Worm (Caenorhabditis elegans) whole organism, L4/young adult: ENCODE results near the gene ncx-7.

ENCODE experiments used
- W03F9.2 ChIP-seq: fragments of 150-350 bp; optimal IDR thresholded peaks from 2 replicates; lab custom pipeline; 2014; ENCODE audit warnings: missing biosample characterization, missing genetic modification characterization
- dao-5 ChIP-seq: sonication (generic microtip); optimal IDR thresholded peaks from 2 replicates; lab custom pipeline; 2016; ENCODE audit warnings: missing genotype, missing genetic modification characterization, moderate library complexity, missing compliant biosample characterization
- him-1 ChIP-seq: sonication (generic microtip); optimal IDR thresholded peaks from 2 replicates; lab custom pipeline; 2016; ENCODE audit warnings: missing genotype, missing genetic modification reagents, missing genetic modification characterization, missing compliant biosample characterization

Gene ncx-7

ce11 chrIII:9746665-9747064 lies 26.6 kb upstream of the ncx-7 start:
- no peak for TF ChIP-seq dao-5 (tag; lab: Kevin White, UChicago)
- TF ChIP-seq him-1 (tag; lab: Kevin White, UChicago) = no peak
- no peak for TF ChIP-seq W03F9.2

ce11 chrIII:9745333-9745897 lies 25.3 kb upstream of the ncx-7 start:
- TF ChIP-seq dao-5 (tag; lab: Kevin White, UChicago) (no peak), him-1 (tag; lab: Kevin White, UChicago) (no peak), W03F9.2 (no peak)

DNA sequence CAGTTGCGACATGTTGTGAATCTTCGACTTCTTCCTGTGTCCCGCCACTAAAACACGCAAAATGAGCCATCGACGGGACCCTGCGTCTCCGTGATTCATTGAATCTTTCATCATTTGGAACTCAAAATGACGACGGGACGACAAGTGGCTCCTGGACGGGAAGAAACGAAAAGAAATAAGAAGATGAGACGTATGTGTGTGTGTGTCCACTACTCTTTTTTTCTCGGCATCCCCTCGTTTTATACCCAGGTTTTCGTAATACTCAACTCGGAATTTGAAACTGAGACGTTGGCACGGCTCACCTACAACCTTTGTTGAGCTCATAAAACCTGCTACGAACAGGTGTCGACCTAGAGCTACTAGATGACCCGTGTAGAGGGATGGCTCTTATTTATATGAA lies 24.4 kb upstream of the ncx-7 start:
- TF ChIP-seq W03F9.2 = no peak
- TF ChIP-seq him-1 (tag; lab: Kevin White, UChicago) = no peak
- no peak for TF ChIP-seq dao-5 (tag; lab: Kevin White, UChicago)

DNA sequence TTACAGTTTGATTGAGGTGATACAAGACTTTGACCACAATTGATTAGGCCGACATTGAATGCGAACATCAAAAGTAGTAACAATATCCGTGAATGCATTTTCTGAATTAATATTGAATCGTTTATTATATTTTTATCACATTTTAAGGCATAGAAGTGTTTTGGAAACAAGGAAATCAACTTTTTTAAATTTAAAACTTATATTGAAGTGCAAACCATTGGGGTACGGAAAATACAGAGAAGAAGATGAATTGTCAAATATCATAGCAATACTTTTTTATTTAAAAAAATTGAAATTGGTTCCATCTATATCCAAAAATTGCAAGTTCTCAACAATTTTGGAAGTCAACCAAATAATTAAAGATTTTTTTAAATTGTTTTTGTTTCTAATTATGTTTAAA lies 23.1 kb upstream of the ncx-7 start, which contains the start of gene T05G5.1:
Gene T05G5.1, minus strand, starts transcription at position 101 of the 400 bp plus-strand sequence.
- TF ChIP-seq him-1 (tag; lab: Kevin White, UChicago) (no peak), W03F9.2 (no peak), dao-5 (tag; lab: Kevin White, UChicago) (no peak)

- TF ChIP-seq dao-5 (tag; lab: Kevin White, UChicago) (no peak), him-1 (tag; lab: Kevin White, UChicago) (no peak), W03F9.2 (no peak)
Measured at ce11 chrIII:9741985-9742384, 21.9 kb upstream of the ncx-7 start.

DNA sequence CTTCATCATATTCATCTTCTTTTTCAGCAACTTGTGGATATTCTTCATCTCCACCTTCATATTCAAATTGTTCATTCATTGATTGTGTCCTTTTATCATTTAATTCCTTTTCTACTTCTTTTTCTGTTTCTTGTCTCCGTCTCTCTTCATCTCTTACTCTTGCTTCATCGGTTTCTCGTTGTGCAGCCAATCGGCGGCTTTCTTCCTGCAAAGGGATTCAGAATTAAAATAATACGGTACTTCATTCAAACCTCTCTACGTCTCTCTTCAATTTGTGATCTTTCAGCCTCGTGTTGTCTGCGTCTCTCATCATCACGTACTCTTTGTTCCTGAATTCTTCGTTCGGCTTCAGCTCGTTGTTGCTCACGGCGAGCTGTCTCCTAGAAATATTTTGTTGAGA lies 20.6 kb upstream of the ncx-7 start:
- TF ChIP-seq him-1 (tag; lab: Kevin White, UChicago) = no peak
- no peak for TF ChIP-seq dao-5 (tag; lab: Kevin White, UChicago)
- no peak for TF ChIP-seq W03F9.2

DNA sequence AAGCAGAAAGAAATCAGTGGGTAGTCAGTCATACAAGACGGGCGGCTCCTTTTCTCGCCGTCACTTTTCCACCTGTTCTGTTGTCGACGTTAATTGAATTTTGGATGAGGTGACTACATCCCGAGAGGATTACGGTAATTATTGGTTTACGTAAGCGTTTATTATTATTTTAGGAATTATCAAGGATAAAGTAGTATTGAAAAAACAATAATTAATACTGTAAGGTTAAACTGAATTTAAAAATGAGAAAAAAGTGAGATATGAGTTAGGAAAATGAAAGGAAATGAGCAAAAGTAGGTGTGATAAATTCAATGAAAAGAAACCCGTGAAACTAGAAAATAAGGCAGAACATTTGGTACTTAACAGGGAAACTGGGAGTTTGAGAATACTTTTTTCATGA lies 18.9 kb upstream of the ncx-7 start, which contains the start of gene hlh-4:
Gene hlh-4, minus strand, starts transcription at position 101 of the 400 bp plus-strand sequence.
- TF ChIP-seq W03F9.2 = no peak
- no peak for TF ChIP-seq dao-5 (tag; lab: Kevin White, UChicago)
- no peak for TF ChIP-seq him-1 (tag; lab: Kevin White, UChicago)

ce11 chrIII:9735857-9736256 lies 15.8 kb upstream of the ncx-7 start, which contains the start of gene dao-6:
Gene dao-6 (minus strand): TSS chrIII:9736201.
- TF ChIP-seq him-1 (tag; lab: Kevin White, UChicago) (no peak), dao-5 (tag; lab: Kevin White, UChicago) (no peak), W03F9.2 (no peak)

- no peak for TF ChIP-seq him-1 (tag; lab: Kevin White, UChicago)
- no peak for TF ChIP-seq dao-5 (tag; lab: Kevin White, UChicago)
Measured at ce11 chrIII:9734030-9734429, 13.9 kb upstream of the ncx-7 start.

DNA sequence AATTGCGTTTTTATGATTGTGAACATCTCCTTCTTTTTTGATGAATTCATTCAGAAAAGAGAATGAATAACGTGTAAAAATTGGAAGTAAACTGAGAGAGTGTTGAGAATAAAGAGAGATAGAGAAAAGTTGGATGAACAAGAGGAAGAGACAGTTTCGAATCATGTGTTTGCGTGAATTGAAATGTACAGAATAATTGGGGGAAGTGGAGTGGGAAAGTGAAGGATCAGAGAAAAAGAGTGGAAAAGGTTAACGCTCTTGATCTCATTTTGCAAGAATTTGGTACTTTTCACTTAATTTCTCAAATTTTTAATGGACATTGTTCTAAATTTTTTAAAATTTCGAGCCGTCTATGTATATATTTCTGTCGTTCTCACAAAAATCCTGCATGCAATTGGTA lies 13.2 kb upstream of the ncx-7 start:
- TF ChIP-seq dao-5 (tag; lab: Kevin White, UChicago) (no peak), W03F9.2 (no peak), him-1 (tag; lab: Kevin White, UChicago) (no peak)

DNA sequence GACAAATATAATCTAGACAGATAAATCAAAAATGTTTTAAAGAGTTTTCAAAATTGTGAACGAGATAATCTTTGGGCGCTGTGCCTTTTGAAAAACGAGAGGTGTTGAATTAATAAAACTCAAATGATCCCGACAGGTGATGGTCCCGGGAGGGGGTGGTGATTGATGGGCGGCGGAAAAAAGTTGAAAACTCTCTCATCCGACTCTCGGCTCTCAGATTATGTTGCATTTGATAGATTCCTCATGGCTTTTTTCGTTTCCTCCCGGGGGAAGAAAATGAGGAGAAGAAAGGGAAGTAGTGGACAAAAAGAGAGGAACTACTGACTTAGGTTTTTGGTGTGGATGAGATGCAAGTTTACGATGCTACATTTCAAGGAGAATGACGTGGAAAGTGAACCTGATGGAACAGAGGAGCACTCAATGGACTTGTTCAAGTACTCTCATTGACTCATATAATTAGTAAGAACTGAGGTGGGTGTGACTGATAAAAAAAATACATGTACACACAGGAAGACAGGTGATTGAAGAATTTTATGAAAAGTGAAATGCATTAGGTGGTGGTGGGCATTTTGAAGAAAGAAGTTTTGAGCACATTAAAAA lies 11.3 kb upstream of the ncx-7 start:
- no peak for TF ChIP-seq him-1 (tag; lab: Kevin White, UChicago)
- TF ChIP-seq dao-5 (tag; lab: Kevin White, UChicago) = no peak
- TF ChIP-seq W03F9.2 = no peak

- TF ChIP-seq dao-5 (tag; lab: Kevin White, UChicago) = no peak
- no peak for TF ChIP-seq him-1 (tag; lab: Kevin White, UChicago)
- TF ChIP-seq W03F9.2 = no peak
Measured at ce11 chrIII:9730407-9730806, 10.3 kb upstream of the ncx-7 start.

DNA sequence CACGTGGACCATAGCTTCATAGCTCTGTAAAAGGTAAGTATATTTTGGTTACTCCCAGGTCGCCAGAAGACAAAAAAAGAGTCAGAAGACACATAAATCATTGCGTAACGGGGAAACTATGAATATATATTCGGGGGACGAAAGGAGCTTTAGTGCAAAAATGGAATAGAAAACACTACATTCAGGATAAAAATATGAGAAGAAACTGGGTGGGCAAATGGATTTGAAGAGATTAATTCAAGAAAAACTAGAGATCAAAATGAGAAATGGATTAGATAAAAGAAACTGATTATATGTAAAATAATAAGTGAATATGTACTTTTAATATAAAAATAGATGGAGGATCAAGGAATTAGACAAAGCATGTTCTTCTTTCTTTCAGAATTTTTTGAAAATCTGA lies 7.3 kb upstream of the ncx-7 start, which contains the start of gene C07A9.12:
Gene C07A9.12, minus strand, starts transcription at position 101 of the 400 bp plus-strand sequence.
- no peak for TF ChIP-seq dao-5 (tag; lab: Kevin White, UChicago)
- TF ChIP-seq him-1 (tag; lab: Kevin White, UChicago) = no peak
- TF ChIP-seq W03F9.2 = no peak

DNA sequence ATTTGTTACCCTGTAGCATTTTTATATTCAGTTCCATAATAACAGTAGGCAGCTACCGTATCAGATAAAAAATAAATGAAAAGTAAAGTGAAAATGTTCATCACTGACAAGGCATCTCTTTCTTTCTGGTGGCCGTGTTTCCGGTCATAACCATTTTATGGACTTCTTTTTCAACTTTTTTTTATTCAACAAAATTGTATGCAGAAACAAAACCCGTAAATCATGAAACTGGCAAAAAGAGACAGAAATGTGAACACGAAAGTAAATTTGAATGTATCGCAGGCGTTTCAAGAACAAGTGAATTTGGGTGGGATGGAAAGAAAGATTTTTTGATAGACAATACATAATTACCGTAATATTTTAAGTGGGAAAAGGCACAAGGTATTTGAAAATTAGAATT lies 5.0 kb upstream of the ncx-7 start, which contains the start of gene clec-162:
Gene clec-162, minus strand, starts transcription at position 101 of the 400 bp plus-strand sequence.
- no peak for TF ChIP-seq him-1 (tag; lab: Kevin White, UChicago)
- no peak for TF ChIP-seq W03F9.2
- TF ChIP-seq dao-5 (tag; lab: Kevin White, UChicago) = no peak
